Worm (Caenorhabditis elegans) whole organism, L1 larva: ENCODE data around the gene ncx-8.

Experiments used
- C16A3.4 ChIP-seq: fragments of 150-350 bp; optimal IDR thresholded peaks from 2 replicates; lab custom pipeline; 2014; ENCODE audit warnings: missing biosample characterization, missing genetic modification characterization
- aly-2 ChIP-seq: fragments of 150-350 bp; optimal IDR thresholded peaks from 2 replicates; lab custom pipeline; 2014; ENCODE audit warnings: missing biosample characterization, missing genetic modification characterization
- ceh-82 ChIP-seq, 3 experiments: fragments of 150-350 bp in 1 of 3; sonication (generic microtip) in 2 of 3; optimal IDR thresholded peaks; 2 replicates each; lab custom pipeline; 2014 to 2017; ENCODE audit warnings: missing biosample characterization in 3 of 3, missing genetic modification characterization in 3 of 3
- elt-2 ChIP-seq: sonication (generic microtip); optimal IDR thresholded peaks from 2 replicates; lab custom pipeline; 2016; ENCODE audit warnings: missing genetic modification characterization, mild to moderate bottlenecking, inconsistent platforms, missing compliant biosample characterization, missing genetic modification reagents
- lin-14 ChIP-seq: fragments of 200-800 bp; sonication (Bioruptor generic); optimal IDR thresholded peaks from 2 replicates; lab custom pipeline; 2018; ENCODE audit warnings: mild to moderate bottlenecking, missing genetic modification characterization, moderate library complexity, missing compliant biosample characterization
- mab-9 ChIP-seq: fragments of 200-800 bp; sonication (Bioruptor generic); IDR thresholded peaks from 2 replicates; pipeline ENCODE4 v1.3.6; 2022; ENCODE audit warnings: missing genetic modification reagents, missing genetic modification characterization, missing compliant biosample characterization
- mdl-1 ChIP-seq, 2 experiments: fragments of 150-350 bp; optimal IDR thresholded peaks; 2 replicates each; lab custom pipeline; 2014 to 2017; ENCODE audit warnings: missing biosample characterization in 2 of 2, missing genetic modification characterization in 2 of 2, inconsistent platforms in 1 of 2
- pqm-1 ChIP-seq: sonication (generic microtip); optimal IDR thresholded peaks from 3 replicates; lab custom pipeline; 2017; ENCODE audit warnings: missing biosample characterization, missing genetic modification characterization
- skn-1 ChIP-seq: fragments of 150-350 bp; optimal IDR thresholded peaks from 2 replicates; lab custom pipeline; 2014; ENCODE audit warnings: missing biosample characterization, missing genetic modification characterization

ce11 chrV:5035058-5035457, 48.1 kb upstream of the ncx-8 start, which contains the start of gene K11D12.6:
- no peak for TF ChIP-seq ceh-82 (tag; optimal IDR thresholded peaks at IDR 0.05; lab: Kevin White, UChicago)
- no peak for TF ChIP-seq lin-14 (GFP tag; lab: Kevin White, UChicago)
- no peak for TF ChIP-seq mdl-1 (tag; optimal IDR thresholded peaks at IDR 0.05; lab: Kevin White, UChicago)
- TF ChIP-seq C16A3.4, result no peak
- no peak for TF ChIP-seq aly-2 (tag; lab: Kevin White, UChicago)
- no peak for TF ChIP-seq skn-1 (tag; lab: Kevin White, UChicago)
- no peak for TF ChIP-seq pqm-1 (tag; lab: Kevin White, UChicago)
- no peak for TF ChIP-seq elt-2
- no peak for TF ChIP-seq mab-9 (GFP tag; lab: Robert Waterston, UW)
